Worm (Caenorhabditis elegans) whole organism, mixed stage, embryonic: Measurements from ENCODE around the gene pno-1.

Experiments
- M03D4.4 ChIP-seq: sonication (generic microtip); optimal IDR thresholded peaks from 2 replicates; lab custom pipeline; 2017; ENCODE audit warnings: mild to moderate bottlenecking, missing genetic modification characterization, missing compliant biosample characterization
- bed-3 ChIP-seq: fragments of 200-800 bp; sonication (Bioruptor generic); optimal IDR thresholded peaks from 3 replicates; lab custom pipeline; 2018; ENCODE audit warnings: mild to moderate bottlenecking, missing genetic modification characterization, moderate library complexity, missing compliant biosample characterization
- blmp-1 ChIP-seq: fragments of 150-350 bp; optimal IDR thresholded peaks from 2 replicates; lab custom pipeline; 2014; ENCODE audit warnings: missing biosample characterization, missing genetic modification characterization
- ceh-39 ChIP-seq: fragments of 150-350 bp; optimal IDR thresholded peaks from 2 replicates; lab custom pipeline; 2014; ENCODE audit warnings: missing biosample characterization, missing genetic modification characterization
- ceh-43 ChIP-seq: fragments of 200-800 bp; sonication (Bioruptor generic); optimal IDR thresholded peaks from 2 replicates; lab custom pipeline; 2018; ENCODE audit warnings: mild to moderate bottlenecking, missing genetic modification characterization, moderate library complexity, missing compliant biosample characterization
- ceh-83 ChIP-seq: fragments of 200-800 bp; sonication (Bioruptor generic); optimal IDR thresholded peaks from 2 replicates; lab custom pipeline; 2018; ENCODE audit warnings: mild to moderate bottlenecking, missing genetic modification characterization, missing compliant biosample characterization
- ces-1 ChIP-seq: fragments of 150-350 bp; optimal IDR thresholded peaks from 2 replicates; lab custom pipeline; 2014; ENCODE audit warnings: missing biosample characterization, missing genetic modification reagents, missing genetic modification characterization
- cnd-1 ChIP-seq: fragments of 200-800 bp; sonication (Bioruptor generic); optimal IDR thresholded peaks from 2 replicates; lab custom pipeline; 2018; ENCODE audit warnings: mild to moderate bottlenecking, missing genetic modification characterization, missing compliant biosample characterization
- drap-1 ChIP-seq: fragments of 200-800 bp; sonication (Bioruptor generic); optimal IDR thresholded peaks from 3 replicates; lab custom pipeline; 2018; ENCODE audit warnings: mild to moderate bottlenecking, missing genetic modification characterization, missing compliant biosample characterization
- elt-1 ChIP-seq: sonication (generic microtip); optimal IDR thresholded peaks from 2 replicates; lab custom pipeline; 2017; ENCODE audit warnings: missing genetic modification characterization, mild to moderate bottlenecking, missing compliant biosample characterization, antibody characterized with exemption, moderate library complexity, borderline replicate concordance; ENCODE audit not compliant: insufficient read depth
- elt-3 ChIP-seq: fragments of 150-350 bp; optimal IDR thresholded peaks from 2 replicates; lab custom pipeline; 2014; ENCODE audit warnings: missing biosample characterization, missing genetic modification characterization
- flh-1 ChIP-seq: fragments of 200-800 bp; sonication (Bioruptor generic); optimal IDR thresholded peaks from 2 replicates; lab custom pipeline; 2018; ENCODE audit warnings: mild to moderate bottlenecking, missing genetic modification characterization, moderate library complexity, missing compliant biosample characterization
- ham-2 ChIP-seq: fragments of 200-800 bp; sonication (Bioruptor generic); optimal IDR thresholded peaks from 2 replicates; lab custom pipeline; 2018; ENCODE audit warnings: mild to moderate bottlenecking, missing genetic modification characterization, missing compliant biosample characterization
- hlh-1 ChIP-seq: fragments of 150-350 bp; optimal IDR thresholded peaks from 2 replicates; lab custom pipeline; 2014; ENCODE audit warnings: missing biosample characterization, missing genetic modification reagents, missing genetic modification characterization
- lin-13 ChIP-seq: fragments of 150-350 bp; optimal IDR thresholded peaks from 2 replicates; lab custom pipeline; 2014; ENCODE audit warnings: missing biosample characterization, missing genetic modification characterization
- lin-32 ChIP-seq: fragments of 200-800 bp; sonication (Bioruptor generic); optimal IDR thresholded peaks from 2 replicates; lab custom pipeline; 2018; ENCODE audit warnings: mild to moderate bottlenecking, missing genetic modification characterization, missing compliant biosample characterization
- lsy-2 ChIP-seq: fragments of 150-350 bp; optimal IDR thresholded peaks from 2 replicates; lab custom pipeline; 2014; ENCODE audit warnings: missing biosample characterization, missing genetic modification characterization
- mab-5 ChIP-seq: fragments of 150-350 bp; optimal IDR thresholded peaks from 2 replicates; lab custom pipeline; 2014; ENCODE audit warnings: missing biosample characterization, missing genetic modification characterization
- mep-1 ChIP-seq: fragments of 150-350 bp; optimal IDR thresholded peaks from 2 replicates; lab custom pipeline; 2017; ENCODE audit warnings: missing biosample characterization, missing genetic modification reagents, missing genetic modification characterization, inconsistent platforms
- mls-2 ChIP-seq: sonication (generic microtip); optimal IDR thresholded peaks from 2 replicates; lab custom pipeline; 2016; ENCODE audit warnings: mild to moderate bottlenecking, missing genetic modification characterization, moderate library complexity, missing compliant biosample characterization
- nhr-12 ChIP-seq: fragments of 150-350 bp; optimal IDR thresholded peaks from 2 replicates; lab custom pipeline; 2014; ENCODE audit warnings: missing biosample characterization, missing genetic modification characterization
- nhr-2 ChIP-seq: fragments of 150-350 bp; optimal IDR thresholded peaks from 2 replicates; lab custom pipeline; 2014; ENCODE audit warnings: missing biosample characterization, missing genetic modification characterization
- nhr-237 ChIP-seq: fragments of 150-350 bp; optimal IDR thresholded peaks from 2 replicates; lab custom pipeline; 2014; ENCODE audit warnings: missing biosample characterization, missing genetic modification characterization
- nhr-28 ChIP-seq: fragments of 150-350 bp; optimal IDR thresholded peaks from 2 replicates; lab custom pipeline; 2014; ENCODE audit warnings: missing biosample characterization, missing genetic modification characterization
- nhr-76 ChIP-seq: sonication (generic microtip); optimal IDR thresholded peaks from 2 replicates; lab custom pipeline; 2017; ENCODE audit warnings: missing biosample characterization, missing genetic modification characterization
- pha-4 ChIP-seq: fragments of 150-350 bp; optimal IDR thresholded peaks from 2 replicates; lab custom pipeline; 2018; ENCODE audit warnings: missing biosample characterization, missing genetic modification reagents, missing genetic modification characterization
- sem-2 ChIP-seq: fragments of 200-800 bp; sonication (Bioruptor generic); optimal IDR thresholded peaks from 2 replicates; lab custom pipeline; 2018; ENCODE audit warnings: mild to moderate bottlenecking, missing genetic modification characterization, missing compliant biosample characterization
- snpc-4 ChIP-seq: fragments of 150-350 bp; optimal IDR thresholded peaks from 2 replicates; lab custom pipeline; 2014; ENCODE audit warnings: missing biosample characterization, missing genetic modification characterization
- sptf-1 ChIP-seq: sonication (generic microtip); optimal IDR thresholded peaks from 2 replicates; lab custom pipeline; 2017; ENCODE audit warnings: mild to moderate bottlenecking, missing genetic modification characterization, moderate library complexity, missing compliant biosample characterization
- tbx-8 ChIP-seq: fragments of 200-800 bp; sonication (Bioruptor generic); optimal IDR thresholded peaks from 2 replicates; lab custom pipeline; 2018; ENCODE audit warnings: mild to moderate bottlenecking, missing genetic modification characterization, moderate library complexity, missing compliant biosample characterization
- unc-120 ChIP-seq: sonication (generic microtip); optimal IDR thresholded peaks from 2 replicates; lab custom pipeline; 2017; ENCODE audit warnings: missing genetic modification characterization, missing compliant biosample characterization; ENCODE audit not compliant: poor library complexity, severe bottlenecking
- unc-39 ChIP-seq: fragments of 150-350 bp; optimal IDR thresholded peaks from 2 replicates; lab custom pipeline; 2014; ENCODE audit warnings: missing biosample characterization, missing genetic modification characterization
- unc-62 ChIP-seq: fragments of 150-350 bp; optimal IDR thresholded peaks from 2 replicates; lab custom pipeline; 2014; ENCODE audit warnings: missing biosample characterization, missing genetic modification reagents, missing genetic modification characterization
- zip-8 ChIP-seq: fragments of 150-350 bp; optimal IDR thresholded peaks from 2 replicates; lab custom pipeline; 2014; ENCODE audit warnings: missing biosample characterization, missing genetic modification characterization
- ztf-11 ChIP-seq: fragments of 150-350 bp; optimal IDR thresholded peaks from 2 replicates; lab custom pipeline; 2014; ENCODE audit warnings: missing biosample characterization, missing genetic modification characterization

The pno-1 gene

DNA sequence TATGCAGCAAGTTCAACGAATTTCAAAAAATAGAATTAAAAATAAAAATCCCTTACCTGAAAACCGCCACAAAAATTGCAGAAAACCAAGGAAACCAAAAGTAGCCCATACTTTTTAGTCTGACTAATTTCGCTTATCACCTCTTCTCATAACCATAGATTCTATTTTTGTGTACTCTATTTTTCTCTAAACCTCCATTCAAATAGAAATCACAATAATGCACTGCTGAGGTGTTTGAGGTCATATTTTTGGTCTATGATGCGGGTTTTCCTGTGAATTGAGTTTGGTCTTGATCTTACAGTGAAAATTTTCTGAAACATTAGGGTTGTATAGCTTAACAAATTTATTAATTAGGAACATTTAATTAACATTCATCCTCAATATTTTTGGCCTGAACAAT lies 39.2 kb upstream of the pno-1 start, which contains the start of gene cyp-13A1:
TSS of gene cyp-13A1 (minus strand) at position 156 of the 400 bp plus-strand sequence.
- TF ChIP-seq ces-1 = no peak
- TF ChIP-seq pha-4 (tag; lab: Kevin White, UChicago) = no peak
- TF ChIP-seq cnd-1 (tag; lab: Kevin White, UChicago) = no peak
- no peak for TF ChIP-seq elt-3 (tag; lab: Kevin White, UChicago)
- no peak for TF ChIP-seq sptf-1 (tag; lab: Kevin White, UChicago)
- TF ChIP-seq mep-1 = no peak
- TF ChIP-seq, all 35 proteins: peak for 0

DNA sequence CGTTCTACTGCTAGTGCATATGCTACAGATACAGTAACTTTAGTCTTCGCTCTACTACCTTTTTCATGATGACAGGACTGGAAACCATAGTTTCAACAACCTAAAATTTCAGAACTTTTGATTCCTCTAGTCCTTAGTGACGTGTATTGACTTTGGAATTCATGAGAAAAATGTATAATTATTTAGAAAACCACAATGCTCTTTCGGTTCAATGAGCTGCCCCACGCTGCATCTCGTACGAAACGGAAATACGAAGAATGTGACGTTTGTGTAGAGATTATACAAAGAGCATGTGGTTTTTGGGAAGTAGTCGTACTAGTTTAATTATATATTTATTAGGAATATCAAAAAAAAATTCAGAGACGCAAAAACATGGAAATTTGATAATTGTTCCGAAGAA lies 35.8 kb upstream of the pno-1 start:
- TF ChIP-seq sptf-1 (tag; lab: Kevin White, UChicago) (no peak), M03D4.4 (tag; lab: Kevin White, UChicago) (no peak), nhr-76 (no peak), unc-62 (GFP tag; lab: Kevin White, UChicago) (no peak), lin-32 (GFP tag; lab: Kevin White, UChicago) (no peak), drap-1 (GFP tag; lab: Kevin White, UChicago) (no peak), ceh-39 (tag; lab: Kevin White, UChicago) (no peak), zip-8 (tag; lab: Kevin White, UChicago) (no peak), lin-13 (tag; lab: Kevin White, UChicago) (no peak), ces-1 (no peak), tbx-8 (GFP tag; lab: Kevin White, UChicago) (no peak), lsy-2 (tag; lab: Kevin White, UChicago) (no peak), sem-2 (no peak)

DNA sequence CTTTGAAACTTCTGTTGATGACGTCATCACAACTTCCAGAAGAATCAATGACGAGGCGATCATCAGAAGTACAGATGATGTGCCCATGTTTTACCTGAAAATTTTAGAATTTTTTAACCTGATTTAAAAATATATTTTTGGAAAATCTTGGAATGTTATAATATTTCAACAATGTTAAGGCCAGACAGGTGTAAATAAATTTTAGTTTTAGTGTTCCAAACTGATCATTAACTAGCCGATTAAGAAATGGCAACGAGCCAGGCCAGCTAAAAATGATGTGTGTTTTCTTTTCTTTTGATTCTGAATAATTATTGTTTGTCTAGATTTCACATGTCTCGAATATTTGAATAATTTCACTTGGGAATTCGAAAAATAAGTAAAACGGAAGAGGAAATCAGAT lies 33.1 kb upstream of the pno-1 start, which contains the start of gene T10B9.9:
TSS of gene T10B9.9 (minus strand) at position 101 of the 400 bp plus-strand sequence.
- no peak for TF ChIP-seq snpc-4 (tag; lab: Kevin White, UChicago)
- TF ChIP-seq zip-8 (tag; lab: Kevin White, UChicago) = peak; percentile 59
- TF ChIP-seq nhr-28 = no peak
- TF ChIP-seq elt-1 (tag; lab: Kevin White, UChicago) = no peak
- TF ChIP-seq lsy-2 (tag; lab: Kevin White, UChicago) = no peak
- no peak for TF ChIP-seq nhr-2 (tag; lab: Kevin White, UChicago)
- no peak for TF ChIP-seq flh-1

DNA sequence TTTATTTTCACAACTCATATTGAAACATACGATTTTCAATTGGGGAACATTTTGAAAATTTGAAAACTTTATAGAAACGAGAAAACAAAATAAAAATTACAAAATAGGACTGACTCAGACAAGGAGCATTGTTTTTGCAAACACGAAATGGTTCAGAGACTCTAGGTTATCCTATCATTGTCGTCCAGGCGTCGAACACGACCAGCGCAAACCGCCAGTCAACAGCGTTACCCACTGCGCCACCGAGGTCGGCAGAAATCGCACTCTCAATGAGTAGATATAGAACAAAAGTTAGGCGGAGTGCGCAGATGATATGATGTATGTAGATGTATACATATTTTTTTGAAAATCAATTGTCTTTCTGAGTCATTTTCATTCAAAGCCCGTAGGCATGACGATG lies 32.0 kb upstream of the pno-1 start:
- TF ChIP-seq nhr-28 = no peak
- peak; percentile 71 for TF ChIP-seq tbx-8 (GFP tag; lab: Kevin White, UChicago)
- TF ChIP-seq flh-1 = peak; percentile 70
- no peak for TF ChIP-seq elt-3 (tag; lab: Kevin White, UChicago)
- peak; percentile 78 for TF ChIP-seq pha-4 (tag; lab: Kevin White, UChicago)
- TF ChIP-seq unc-120 (tag; lab: Kevin White, UChicago) = peak; percentile 58
- peak; percentile 89 for TF ChIP-seq M03D4.4 (tag; lab: Kevin White, UChicago)
- TF ChIP-seq ceh-43 = peak; percentile 73
- no peak for TF ChIP-seq nhr-2 (tag; lab: Kevin White, UChicago)
- TF ChIP-seq zip-8 (tag; lab: Kevin White, UChicago) = no peak
- peak; percentile 76 for TF ChIP-seq bed-3 (GFP tag; lab: Kevin White, UChicago)
- no peak for TF ChIP-seq mab-5 (tag; lab: Kevin White, UChicago)
- TF ChIP-seq unc-39 = no peak
- no peak for TF ChIP-seq mep-1
- peak; percentile 79 for TF ChIP-seq lin-32 (GFP tag; lab: Kevin White, UChicago)
- TF ChIP-seq drap-1 (GFP tag; lab: Kevin White, UChicago) = peak; percentile 89
- TF ChIP-seq unc-62 (GFP tag; lab: Kevin White, UChicago) = no peak
- TF ChIP-seq ceh-39 (tag; lab: Kevin White, UChicago) = no peak
- TF ChIP-seq mls-2 (tag; lab: Kevin White, UChicago) = peak; percentile 88
- no peak for TF ChIP-seq lsy-2 (tag; lab: Kevin White, UChicago)
- TF ChIP-seq blmp-1 (tag; lab: Kevin White, UChicago) = no peak
- peak; percentile 90 for TF ChIP-seq cnd-1 (tag; lab: Kevin White, UChicago)
- TF ChIP-seq lin-13 (tag; lab: Kevin White, UChicago) = peak; percentile 40
- peak; percentile 68 for TF ChIP-seq ham-2 (GFP tag; lab: Kevin White, UChicago)
- peak; percentile 69 for TF ChIP-seq elt-1 (tag; lab: Kevin White, UChicago)
- no peak for TF ChIP-seq nhr-76
- TF ChIP-seq snpc-4 (tag; lab: Kevin White, UChicago) = no peak
- TF ChIP-seq ceh-83 (GFP tag; lab: Kevin White, UChicago) = peak; percentile 86
- peak; percentile 85 for TF ChIP-seq sem-2
- TF ChIP-seq ces-1 = no peak
- no peak for TF ChIP-seq nhr-12 (tag; lab: Kevin White, UChicago)
- peak; percentile 93 for TF ChIP-seq sptf-1 (tag; lab: Kevin White, UChicago)
- peak; percentile 79 for TF ChIP-seq hlh-1
- TF ChIP-seq ztf-11 (tag; lab: Kevin White, UChicago) = peak; percentile 73
- peak; percentile 1 for TF ChIP-seq nhr-237
